Fruit fly (Drosophila melanogaster): Measurements from ENCODE around the gene fy.

The fy gene

DNA sequence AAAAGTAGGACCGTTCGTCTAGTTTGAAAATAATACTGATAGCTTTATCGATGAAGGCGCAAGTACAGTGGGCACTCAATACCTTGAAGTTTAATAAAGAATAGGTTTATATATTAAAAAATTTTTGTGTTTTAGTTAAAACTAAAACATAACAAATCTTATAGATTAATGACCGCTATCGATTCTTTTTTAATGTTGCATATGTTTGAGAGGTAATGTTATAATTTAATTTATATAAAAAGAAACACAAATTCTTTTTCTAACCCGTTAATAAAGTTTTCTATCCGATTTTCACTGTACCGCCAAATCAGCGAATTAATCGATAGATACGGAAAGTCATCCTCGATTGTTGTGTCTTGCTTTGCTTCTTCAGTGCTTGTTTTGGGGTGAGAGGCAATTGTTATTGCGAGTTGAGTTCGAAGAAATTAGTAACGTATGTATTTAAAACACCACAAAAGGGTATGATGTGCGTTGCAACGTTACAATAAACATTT lies 18.9 kb downstream of the fy start, which contains the start of the genes Dad1 and CG13384 (continued):
- peak; percentile 94 for TF ChIP-seq Fer2 (tag; optimal IDR thresholded peaks at IDR 0.05)
- no peak for TF ChIP-seq CG11398 (GFP tag; optimal IDR thresholded peaks at IDR 0.05)
- peak; percentile 91 for TF ChIP-seq tin (GFP tag; optimal IDR thresholded peaks at IDR 0.05)
- peak; percentile 88 for TF ChIP-seq CG6854 (GFP tag; optimal IDR thresholded peaks at IDR 0.05)
- no peak for TF ChIP-seq nau (GFP tag; optimal IDR thresholded peaks at IDR 0.05)
- TF ChIP-seq CG2678 (tag; optimal IDR thresholded peaks at IDR 0.05): peak; percentile 97
- TF ChIP-seq dimm (GFP tag; IDR thresholded peaks at IDR 0.05): peak; percentile 58
- peak; percentile 74; the same call in 1 of the 2 replicates for TF ChIP-seq ham (GFP tag; IDR thresholded peaks at IDR 0.05)
- peak; percentile 0 for TF ChIP-seq HmgD (GFP tag; optimal IDR thresholded peaks at IDR 0.05)
- peak; percentile 87 for TF ChIP-seq CG15011 (GFP tag; optimal IDR thresholded peaks at IDR 0.05)
- peak; percentile 76; the same call in 2 of the 3 replicates for TF ChIP-seq ase (GFP tag; IDR thresholded peaks at IDR 0.05)
- no peak for TF ChIP-seq cad (GFP tag; optimal IDR thresholded peaks at IDR 0.05)
- peak; percentile 78; the same call in 2 of the 3 replicates for TF ChIP-seq so (GFP tag; IDR thresholded peaks at IDR 0.05)
- peak; percentile 51 for TF ChIP-seq CG8089 (GFP tag; optimal IDR thresholded peaks at IDR 0.05)
- no peak for TF ChIP-seq ftz-f1 (GFP tag; optimal IDR thresholded peaks at IDR 0.05)
- TF ChIP-seq CG6254 (GFP tag; optimal IDR thresholded peaks at IDR 0.05): peak; percentile 71
- no peak for TF ChIP-seq dati (GFP tag; IDR thresholded peaks at IDR 0.05)
- peak; percentile 78 for TF ChIP-seq Vsx1 (GFP tag; optimal IDR thresholded peaks at IDR 0.05)
- no peak for TF ChIP-seq CG14860 (GFP tag; IDR thresholded peaks at IDR 0.05; ENCODE audit: partially characterized antibody)
- peak; percentile 95 for TF ChIP-seq CG3281 (GFP tag; optimal IDR thresholded peaks at IDR 0.05)
- TF ChIP-seq Kr (GFP tag; optimal IDR thresholded peaks at IDR 0.05): peak; percentile 65
- no peak for TF ChIP-seq slp2 (GFP tag; optimal IDR thresholded peaks at IDR 0.05)
- TF ChIP-seq CG9215 (GFP tag; IDR thresholded peaks at IDR 0.05): peak; percentile 94
- no peak for TF ChIP-seq vnd (GFP tag; IDR thresholded peaks at IDR 0.05; ENCODE audit: partially characterized antibody)
- no peak for TF ChIP-seq emc (GFP tag; optimal IDR thresholded peaks at IDR 0.05)
- peak; percentile 66 for TF ChIP-seq CG2875 (GFP tag; optimal IDR thresholded peaks at IDR 0.05)
- peak; percentile 60 for TF ChIP-seq CG3838 (GFP tag; optimal IDR thresholded peaks at IDR 0.05)
- TF ChIP-seq lilli (GFP tag; optimal IDR thresholded peaks at IDR 0.05): peak; percentile 91
- peak; percentile 10; the same call in 1 of the 2 replicates for TF ChIP-seq Lim3 (GFP tag; IDR thresholded peaks at IDR 0.05)
- peak; percentile 94 for TF ChIP-seq Abd-B (GFP tag; optimal IDR thresholded peaks at IDR 0.05)
- TF ChIP-seq Xrp1 (GFP tag; IDR thresholded peaks at IDR 0.05): peak; percentile 94
- TF ChIP-seq HLH54F (GFP tag; optimal IDR thresholded peaks at IDR 0.05): peak; percentile 64
- no peak for TF ChIP-seq btn (GFP tag; optimal IDR thresholded peaks at IDR 0.05)
- no peak for TF ChIP-seq prd (optimal IDR thresholded peaks at IDR 0.05)
- TF ChIP-seq prd (GFP tag; IDR thresholded peaks at IDR 0.05): peak; percentile 95
- peak; percentile 97 for TF ChIP-seq gem (tag; optimal IDR thresholded peaks at IDR 0.05)
- TF ChIP-seq croc (GFP tag; conservative IDR thresholded peaks at IDR 0.05): peak; percentile 90
- peak; percentile 60 for TF ChIP-seq CG7928 (GFP tag; optimal IDR thresholded peaks at IDR 0.05)
- peak; percentile 77 for TF ChIP-seq CG13123 (GFP tag; optimal IDR thresholded peaks at IDR 0.05)
- peak; percentile 78 for TF ChIP-seq Med (GFP tag)
- TF ChIP-seq CG6175 (GFP tag; IDR thresholded peaks at IDR 0.05): peak; percentile 80; the same call in 2 of the 3 replicates
- TF ChIP-seq tap (tag; optimal IDR thresholded peaks at IDR 0.05): peak; percentile 90
- peak; percentile 63 for TF ChIP-seq Hmx (GFP tag; optimal IDR thresholded peaks at IDR 0.05)
- peak; percentile 78 for TF ChIP-seq CG3407 (GFP tag; optimal IDR thresholded peaks at IDR 0.05)
- peak; percentile 86 for TF ChIP-seq GATAe (GFP tag; conservative IDR thresholded peaks at IDR 0.05)
- TF ChIP-seq ara (GFP tag; IDR thresholded peaks at IDR 0.05): peak; percentile 84
- no peak for TF ChIP-seq hb (GFP tag; IDR thresholded peaks at IDR 0.05; ENCODE audit: partially characterized antibody)
- TF ChIP-seq CG13894 (tag; optimal IDR thresholded peaks at IDR 0.05): peak; percentile 96
- peak; percentile 58 for TF ChIP-seq Rx (GFP tag; IDR thresholded peaks at IDR 0.05)
- peak; percentile 91 for TF ChIP-seq Oli (tag; optimal IDR thresholded peaks at IDR 0.05)
- TF ChIP-seq dmrt99B (tag; optimal IDR thresholded peaks at IDR 0.05): peak; percentile 94
